Fruit fly (Drosophila melanogaster) whole organism, embryonic: ENCODE data around the gene CG11581.

Experiments
- Atf6 ChIP-seq: fragments of 200-800 bp; sonication (Bioruptor generic); IDR thresholded peaks from 2 replicates; pipeline ENCODE4 v1.3.6; 2022; ENCODE audit warnings: missing biosample characterization, missing genetic modification characterization
- B-H1 ChIP-seq: fragments of 200-800 bp; sonication (Bioruptor generic); IDR thresholded peaks from 3 replicates; pipeline ENCODE4 v1.3.6; 2022; ENCODE audit warnings: missing biosample characterization, missing genetic modification characterization
- CG1233 ChIP-seq: fragments of 200-800 bp; sonication (Bioruptor generic); optimal IDR thresholded peaks from 4 replicates; lab custom pipeline; 2018; ENCODE audit warnings: missing biosample characterization, mild to moderate bottlenecking, missing genetic modification characterization
- CG13123 ChIP-seq: fragments of 200-800 bp; sonication (Bioruptor generic); optimal IDR thresholded peaks from 2 replicates; lab custom pipeline; 2016; ENCODE audit warnings: missing biosample characterization, missing genetic modification characterization
- CG13424 ChIP-seq: fragments of 200-800 bp; sonication (Bioruptor generic); optimal IDR thresholded peaks from 2 replicates; lab custom pipeline; 2019; ENCODE audit warnings: missing biosample characterization, mild to moderate bottlenecking, missing genetic modification characterization, moderate library complexity
- CG15514 ChIP-seq: fragments of 200-800 bp; sonication (Bioruptor generic); optimal IDR thresholded peaks from 3 replicates; lab custom pipeline; 2017; ENCODE audit warnings: missing biosample characterization, missing genetic modification characterization, mild to moderate bottlenecking, moderate library complexity, missing genetic modification reagents
- CG32532 ChIP-seq: fragments of 200-800 bp; sonication (Bioruptor generic); IDR thresholded peaks from 2 replicates; pipeline ENCODE4 v1.3.6; 2022; ENCODE audit warnings: missing biosample characterization, missing genetic modification characterization
- CG34224 ChIP-seq: fragments of 200-800 bp; sonication (Bioruptor generic); IDR thresholded peaks from 3 replicates; pipeline ENCODE4 v1.3.6; 2022; ENCODE audit warnings: missing biosample characterization, missing genetic modification characterization; ENCODE audit not compliant: partially characterized antibody
- CG4617 ChIP-seq: fragments of 200-800 bp; sonication (Bioruptor generic); optimal IDR thresholded peaks from 3 replicates; lab custom pipeline; 2016; ENCODE audit warnings: missing biosample characterization, missing genetic modification characterization, borderline replicate concordance
- CG5180 ChIP-seq: fragments of 200-800 bp; sonication (Bioruptor generic); optimal IDR thresholded peaks from 3 replicates; lab custom pipeline; 2017; ENCODE audit warnings: missing biosample characterization, missing genetic modification characterization, mild to moderate bottlenecking, moderate library complexity, missing genetic modification reagents
- Deaf1 ChIP-seq: fragments of 200-800 bp; optimal IDR thresholded peaks from 3 replicates; lab custom pipeline; 2019; ENCODE audit warnings: missing biosample characterization, mild to moderate bottlenecking, missing genetic modification characterization, moderate library complexity
- HLH4C ChIP-seq: fragments of 200-800 bp; sonication (Bioruptor generic); IDR thresholded peaks from 3 replicates; pipeline ENCODE4 v1.3.6; 2022; ENCODE audit warnings: missing biosample characterization, missing genetic modification characterization; ENCODE audit not compliant: partially characterized antibody
- HLHmδ ChIP-seq: fragments of 200-800 bp; sonication (Bioruptor generic); optimal IDR thresholded peaks from 2 replicates; lab custom pipeline; 2018; ENCODE audit warnings: missing biosample characterization, mild to moderate bottlenecking, missing genetic modification characterization, moderate library complexity
- Hr3 ChIP-seq: fragments of 200-800 bp; sonication (Bioruptor generic); optimal IDR thresholded peaks from 3 replicates; lab custom pipeline; 2016; ENCODE audit warnings: missing biosample characterization, missing genetic modification characterization
- MBD-R2 ChIP-seq: fragments of 200-800 bp; sonication (Bioruptor generic); IDR thresholded peaks from 2 replicates; pipeline ENCODE4 v1.3.6; 2022; ENCODE audit warnings: missing biosample characterization, missing genetic modification characterization
- Med ChIP-seq: fragments of 200-800 bp; sonication (Bioruptor generic); peaks from one replicate; lab custom pipeline; 2016; ENCODE audit warnings: missing biosample characterization, missing genetic modification characterization, mild to moderate bottlenecking, inconsistent platforms, moderate library complexity
- Mrtf ChIP-seq: fragments of 200-800 bp; sonication (Bioruptor generic); IDR thresholded peaks from 3 replicates; pipeline ENCODE4 v1.3.6; 2022; ENCODE audit warnings: missing biosample characterization, missing genetic modification characterization
- Sox100B ChIP-seq: fragments of 200-800 bp; sonication (Bioruptor generic); optimal IDR thresholded peaks from 3 replicates; lab custom pipeline; 2018; ENCODE audit warnings: missing biosample characterization, mild to moderate bottlenecking, missing genetic modification characterization
- Sry-δ ChIP-seq: fragments of 200-800 bp; sonication (Bioruptor generic); optimal IDR thresholded peaks from 2 replicates; lab custom pipeline; 2016; ENCODE audit warnings: missing biosample characterization, missing genetic modification characterization
- Trl ChIP-seq, 3 experiments: fragments of >200 bp in 2 of 3; fragments of 200-800 bp in 1 of 3; sonication (Bioruptor generic) in 1 of 3; optimal IDR thresholded peaks; 2 replicates in 1 of 3; 3 replicates in 2 of 3; lab custom pipeline; 2016 to 2017; ENCODE audit warnings: missing biosample characterization in 1 of 3, missing genetic modification characterization in 1 of 3
- abd-A ChIP-seq: fragments of 200-800 bp; sonication (Bioruptor generic); optimal IDR thresholded peaks from 3 replicates; lab custom pipeline; 2019; ENCODE audit warnings: missing biosample characterization, mild to moderate bottlenecking, missing genetic modification characterization, moderate library complexity
- amos ChIP-seq: fragments of 200-800 bp; sonication (Bioruptor generic); IDR thresholded peaks from 2 replicates; pipeline ENCODE4 v1.3.6; 2022; ENCODE audit warnings: missing biosample characterization, missing genetic modification characterization; ENCODE audit not compliant: partially characterized antibody
- ash1 ChIP-seq: fragments of 200-800 bp; sonication (Bioruptor generic); optimal IDR thresholded peaks from 2 replicates; lab custom pipeline; 2018; ENCODE audit warnings: missing biosample characterization, mild to moderate bottlenecking, missing genetic modification characterization
- bbx ChIP-seq: fragments of 200-800 bp; sonication (Bioruptor generic); IDR thresholded peaks from 2 replicates; pipeline ENCODE4 v1.3.6; 2022; ENCODE audit warnings: missing biosample characterization, missing genetic modification characterization; ENCODE audit not compliant: partially characterized antibody
- bsh ChIP-seq, 2 experiments: fragments of 200-800 bp; sonication (Bioruptor generic); optimal IDR thresholded peaks; 2 replicates each; lab custom pipeline; 2017 to 2018; ENCODE audit warnings: mild to moderate bottlenecking in 2 of 2, missing biosample characterization in 2 of 2, missing genetic modification characterization in 2 of 2, moderate library complexity in 1 of 2
- chinmo ChIP-seq: fragments of 200-800 bp; sonication (Bioruptor generic); IDR thresholded peaks from 4 replicates; pipeline ENCODE4 v1.3.6; 2022; ENCODE audit warnings: missing biosample characterization, missing genetic modification characterization; ENCODE audit not compliant: partially characterized antibody
- chm ChIP-seq: fragments of 200-800 bp; sonication (Bioruptor generic); IDR thresholded peaks from 2 replicates; pipeline ENCODE4 v1.3.6; 2022; ENCODE audit warnings: missing biosample characterization, missing genetic modification characterization
- croc ChIP-seq: fragments of 200-800 bp; sonication (Bioruptor generic); conservative IDR thresholded peaks from 3 replicates; pipeline ENCODE4 v1.3.6; 2022; ENCODE audit warnings: missing biosample characterization, missing genetic modification characterization
- cwo ChIP-seq: fragments of 200-800 bp; sonication (Bioruptor generic); optimal IDR thresholded peaks from 3 replicates; lab custom pipeline; 2017; ENCODE audit warnings: missing biosample characterization, missing genetic modification characterization, mild to moderate bottlenecking, moderate library complexity, missing genetic modification reagents
- fd102C ChIP-seq: fragments of 200-800 bp; sonication (Bioruptor generic); optimal IDR thresholded peaks from 2 replicates; lab custom pipeline; 2018; ENCODE audit warnings: missing biosample characterization, mild to moderate bottlenecking, missing genetic modification characterization, moderate library complexity
- ftz-f1 ChIP-seq: fragments of 200-800 bp; sonication (Bioruptor generic); optimal IDR thresholded peaks from 2 replicates; lab custom pipeline; 2016; ENCODE audit warnings: missing biosample characterization, missing genetic modification characterization
- grau ChIP-seq: fragments of 200-800 bp; optimal IDR thresholded peaks from 3 replicates; lab custom pipeline; 2019; ENCODE audit warnings: missing biosample characterization, mild to moderate bottlenecking, missing genetic modification characterization, moderate library complexity
- grn ChIP-seq: fragments of 200-800 bp; sonication (Bioruptor generic); optimal IDR thresholded peaks from 3 replicates; lab custom pipeline; 2017; ENCODE audit warnings: missing biosample characterization, missing genetic modification characterization
- klu ChIP-seq: fragments of 200-800 bp; sonication (Bioruptor generic); IDR thresholded peaks from 2 replicates; pipeline ENCODE4 v1.3.6; 2022; ENCODE audit warnings: missing biosample characterization, missing genetic modification characterization
- mam ChIP-seq: fragments of 200-800 bp; sonication (Bioruptor generic); optimal IDR thresholded peaks from 3 replicates; lab custom pipeline; 2016; ENCODE audit warnings: missing biosample characterization, missing genetic modification characterization
- nom ChIP-seq: fragments of 200-800 bp; sonication (Bioruptor generic); optimal IDR thresholded peaks from 2 replicates; lab custom pipeline; 2017; ENCODE audit warnings: missing biosample characterization, missing genetic modification characterization, mild to moderate bottlenecking, moderate library complexity, missing genetic modification reagents
- org-1 ChIP-seq: fragments of 200-800 bp; sonication (Bioruptor generic); optimal IDR thresholded peaks from 2 replicates; lab custom pipeline; 2017; ENCODE audit warnings: missing biosample characterization, missing genetic modification characterization
- pan ChIP-seq, 4 experiments: fragments of >200 bp in 3 of 4; fragments of 200-800 bp in 1 of 4; sonication (Bioruptor generic) in 1 of 4; optimal IDR thresholded peaks in 3 of 4; IDR thresholded peaks in 1 of 4; 2 replicates each; pipeline versions ENCODE4 v1.3.6 to Lab custom; 2017 to 2022; ENCODE audit warnings: missing biosample characterization in 2 of 4, missing genetic modification characterization in 2 of 4, mixed read lengths in 1 of 4
- peb ChIP-seq: fragments of 200-800 bp; sonication (Bioruptor generic); IDR thresholded peaks from 2 replicates; pipeline ENCODE4 v1.3.6; 2022; ENCODE audit warnings: missing biosample characterization, missing genetic modification characterization
- pros ChIP-seq: fragments of 200-800 bp; sonication (Bioruptor generic); optimal IDR thresholded peaks from 3 replicates; lab custom pipeline; 2019; ENCODE audit warnings: missing biosample characterization, mild to moderate bottlenecking, missing genetic modification characterization, moderate library complexity
- pzg ChIP-seq: fragments of 200-800 bp; sonication (Bioruptor generic); optimal IDR thresholded peaks from 3 replicates; lab custom pipeline; 2018; ENCODE audit warnings: missing biosample characterization, mild to moderate bottlenecking, missing genetic modification characterization, moderate library complexity
- scrt ChIP-seq: fragments of 200-800 bp; sonication (Bioruptor generic); optimal IDR thresholded peaks from 2 replicates; lab custom pipeline; 2018; ENCODE audit warnings: missing biosample characterization, mild to moderate bottlenecking, missing genetic modification characterization, moderate library complexity
- sd ChIP-seq: fragments of 200-800 bp; sonication (Bioruptor generic); optimal IDR thresholded peaks from 3 replicates; lab custom pipeline; 2018; ENCODE audit warnings: missing biosample characterization, mild to moderate bottlenecking, missing genetic modification characterization, moderate library complexity
- slbo ChIP-seq: fragments of 200-800 bp; sonication (Bioruptor generic); IDR thresholded peaks from 2 replicates; pipeline ENCODE4 v1.3.6; 2022; ENCODE audit warnings: missing biosample characterization, missing genetic modification characterization
- unc-4 ChIP-seq: fragments of 200-800 bp; sonication (Bioruptor generic); IDR thresholded peaks from 2 replicates; pipeline ENCODE4 v1.3.6; 2022; ENCODE audit warnings: missing biosample characterization, missing genetic modification characterization; ENCODE audit not compliant: partially characterized antibody
- yki ChIP-seq: fragments of >200 bp; optimal IDR thresholded peaks from 3 replicates; lab custom pipeline; 2018
- zen ChIP-seq: fragments of 200-800 bp; sonication (Bioruptor generic); optimal IDR thresholded peaks from 3 replicates; lab custom pipeline; 2018; ENCODE audit warnings: missing biosample characterization, mild to moderate bottlenecking, missing genetic modification characterization, moderate library complexity

CG11581 gene

dm6 chrX:14211250-14211944 is 34.7 kb downstream of the CG11581 start (continued):
- peak; percentile 14 for TF ChIP-seq Sox100B (GFP tag; lab: Kevin White, UChicago)
- TF ChIP-seq B-H1 (GFP tag; lab: Robert Waterston, UW) = no peak
- no peak for TF ChIP-seq org-1 (GFP tag; lab: Kevin White, UChicago)
- no peak for TF ChIP-seq ftz-f1 (GFP tag; lab: Kevin White, UChicago)
- no peak; the same call in 1 of the 2 replicates for TF ChIP-seq amos (GFP tag; lab: Robert Waterston, UW)
- TF ChIP-seq klu (GFP tag; lab: Robert Waterston, UW) = no peak
- no peak for TF ChIP-seq CG1233 (GFP tag; lab: Kevin White, UChicago)
- no peak for TF ChIP-seq Hr3 (GFP tag; lab: Kevin White, UChicago)
- no peak for TF ChIP-seq zen
- peak in 1 of 2 experiments; percentile 5 for TF ChIP-seq bsh (GFP tag; optimal IDR thresholded peaks at IDR 0.05; lab: Kevin White, UChicago)
- no peak for TF ChIP-seq pzg
- no peak for TF ChIP-seq fd102C (GFP tag; lab: Kevin White, UChicago)
- TF ChIP-seq cwo (GFP tag; lab: Kevin White, UChicago) = no peak
- TF ChIP-seq CG15514 = no peak
- no peak for TF ChIP-seq CG13123 (GFP tag; lab: Kevin White, UChicago)
- no peak for TF ChIP-seq pros (GFP tag; lab: Kevin White, UChicago)
- TF ChIP-seq mam (GFP tag; lab: Kevin White, UChicago) = no peak
- TF ChIP-seq CG34224 = no peak
- TF ChIP-seq HLHmδ = no peak
- TF ChIP-seq slbo (GFP tag; lab: Robert Waterston, UW) = no peak
- no peak; the same call in 1 of the 2 replicates for TF ChIP-seq CG32532
- peak; percentile 37 for TF ChIP-seq yki (lab: Kevin White, UChicago)
- TF ChIP-seq CG4617 (GFP tag; lab: Kevin White, UChicago) = no peak
- no peak for TF ChIP-seq scrt
- TF ChIP-seq peb (GFP tag; lab: Robert Waterston, UW) = no peak
- TF ChIP-seq MBD-R2 (GFP tag; lab: Robert Waterston, UW) = no peak
- no peak for TF ChIP-seq Mrtf (GFP tag; lab: Robert Waterston, UW)
- TF ChIP-seq pan (optimal IDR thresholded peaks at IDR 0.05; lab: Kevin White, UChicago) = no peak
- TF ChIP-seq pan (GFP tag; optimal IDR thresholded peaks at IDR 0.05 in 1 of 2, IDR thresholded peaks at IDR 0.05 in 1 of 2) = no peak

dm6 chrX:14212147-14212792 is 35.5 kb downstream of the CG11581 start:
- TF ChIP-seq nom (GFP tag; lab: Kevin White, UChicago) = peak; percentile 69
- peak; percentile 96 for TF ChIP-seq sd
- no peak for TF ChIP-seq chm (GFP tag; lab: Robert Waterston, UW)
- peak; percentile 78; the same call in 2 of the 4 replicates for TF ChIP-seq chinmo (GFP tag; lab: Robert Waterston, UW)
- TF ChIP-seq ash1 (GFP tag; lab: Kevin White, UChicago) = no peak
- TF ChIP-seq croc (GFP tag; lab: Robert Waterston, UW) = no peak
- TF ChIP-seq HLH4C (GFP tag; lab: Robert Waterston, UW) = no peak
- peak; percentile 33 for TF ChIP-seq grau (tag; lab: Kevin White, UChicago)
- TF ChIP-seq Trl (optimal IDR thresholded peaks at IDR 0.05; lab: Kevin White, UChicago) = peak; percentile 85 to 94
- no peak for TF ChIP-seq Trl (GFP tag; optimal IDR thresholded peaks at IDR 0.05; lab: Kevin White, UChicago)
- peak; percentile 92 for TF ChIP-seq CG5180 (GFP tag; lab: Kevin White, UChicago)
- TF ChIP-seq CG32532 = peak; percentile 11; the same call in 1 of the 2 replicates
- 0 out of 2 replicates have a peak, but pooled peaks have one; percentile 31 for TF ChIP-seq bbx (GFP tag; lab: Robert Waterston, UW)
- TF ChIP-seq abd-A (tag; lab: Kevin White, UChicago) = peak; percentile 70
- 0 out of 2 replicates have a peak, but pooled peaks have one; percentile 19 for TF ChIP-seq unc-4
- no peak for TF ChIP-seq grn (GFP tag; lab: Kevin White, UChicago)
- TF ChIP-seq Deaf1 (tag; lab: Kevin White, UChicago) = peak; percentile 46
- TF ChIP-seq CG13424 (tag; lab: Kevin White, UChicago) = no peak
- TF ChIP-seq Med = peak; percentile 57
- TF ChIP-seq Sry-δ (GFP tag; lab: Kevin White, UChicago) = no peak
- no peak for TF ChIP-seq Atf6 (GFP tag; lab: Robert Waterston, UW)
